Worm (Caenorhabditis elegans) whole organism, young adult: ENCODE data around the gene dpff-1.
A peak's percentile ranks its signal among the peaks of the same experiment; 100 is the strongest.

Experiments
- B0261.1 ChIP-seq: sonication (generic microtip); optimal IDR thresholded peaks from 2 replicates; lab custom pipeline; 2016; ENCODE audit warnings: mild to moderate bottlenecking, missing genetic modification characterization, moderate library complexity, missing compliant biosample characterization
- C06A6.2 ChIP-seq: fragments of 200-800 bp; sonication (Bioruptor generic); conservative IDR thresholded peaks from 2 replicates; pipeline ENCODE4 v1.3.6; 2022; ENCODE audit warnings: missing genetic modification characterization, missing compliant biosample characterization
- C17E4.6 ChIP-seq: fragments of 200-800 bp; sonication (Bioruptor generic); IDR thresholded peaks from 2 replicates; pipeline ENCODE4 v1.3.6; 2022; ENCODE audit warnings: missing genetic modification reagents, missing genetic modification characterization, missing compliant biosample characterization
- F23B12.7 ChIP-seq: sonication (generic microtip); optimal IDR thresholded peaks from 2 replicates; lab custom pipeline; 2017; ENCODE audit warnings: missing genetic modification characterization, mild to moderate bottlenecking, missing compliant biosample characterization, antibody characterized with exemption, moderate library complexity; ENCODE audit not compliant: insufficient read depth
- F37B4.10 ChIP-seq: fragments of 200-800 bp; sonication (Bioruptor generic); IDR thresholded peaks from 2 replicates; pipeline ENCODE4 v1.3.6; 2022; ENCODE audit warnings: missing genetic modification characterization, missing compliant biosample characterization
- K11D2.4 ChIP-seq: fragments of 200-800 bp; sonication (Bioruptor generic); IDR thresholded peaks from 2 replicates; pipeline ENCODE4 v1.3.6; 2022; ENCODE audit warnings: missing genetic modification reagents, missing genetic modification characterization, missing compliant biosample characterization
- K12H6.12 ChIP-seq: fragments of 200-800 bp; sonication (Bioruptor generic); optimal IDR thresholded peaks from 2 replicates; lab custom pipeline; 2018; ENCODE audit warnings: mild to moderate bottlenecking, missing genetic modification characterization, missing compliant biosample characterization
- T26A5.8 ChIP-seq: sonication (generic microtip); optimal IDR thresholded peaks from 2 replicates; lab custom pipeline; 2016; ENCODE audit warnings: missing genetic modification characterization, missing compliant biosample characterization
- Y53F4B.3 ChIP-seq: fragments of 200-800 bp; sonication (Bioruptor generic); IDR thresholded peaks from 2 replicates; pipeline ENCODE4 v1.3.6; 2022; ENCODE audit warnings: missing genetic modification reagents, missing genetic modification characterization, missing compliant biosample characterization
- Y53G8AR.9 ChIP-seq: fragments of 200-800 bp; sonication (Bioruptor generic); conservative IDR thresholded peaks from 2 replicates; pipeline ENCODE4 v1.3.6; 2022; ENCODE audit warnings: missing genetic modification reagents, missing genetic modification characterization, missing compliant biosample characterization
- Y67H2A.10 ChIP-seq: fragments of 200-800 bp; sonication (Bioruptor generic); conservative IDR thresholded peaks from 2 replicates; pipeline ENCODE4 v1.3.6; 2022; ENCODE audit warnings: missing genetic modification reagents, missing genetic modification characterization, missing compliant biosample characterization
- akir-1 ChIP-seq: fragments of 200-800 bp; sonication (Bioruptor generic); optimal IDR thresholded peaks from 2 replicates; lab custom pipeline; 2018; ENCODE audit warnings: mild to moderate bottlenecking, missing genetic modification characterization, moderate library complexity, missing compliant biosample characterization
- atf-7 ChIP-seq: sonication (generic microtip); optimal IDR thresholded peaks from 2 replicates; lab custom pipeline; 2017; ENCODE audit warnings: mild to moderate bottlenecking, missing genetic modification characterization, missing compliant biosample characterization
- cebp-1 ChIP-seq, 2 experiments: fragments of 200-800 bp in 1 of 2; sonication (Bioruptor generic) in 1 of 2; sonication (generic microtip) in 1 of 2; IDR thresholded peaks in 1 of 2; optimal IDR thresholded peaks in 1 of 2; 2 replicates each; pipeline versions ENCODE4 v1.3.6 to Lab custom; 2017 to 2022; ENCODE audit warnings: missing compliant biosample characterization in 2 of 2, missing genetic modification characterization in 2 of 2, mild to moderate bottlenecking in 1 of 2, missing genetic modification reagents in 1 of 2, moderate library complexity in 1 of 2
- ceh-40 ChIP-seq: fragments of 200-800 bp; sonication (Bioruptor generic); IDR thresholded peaks from 2 replicates; pipeline ENCODE4 v1.3.6; 2022; ENCODE audit warnings: missing genetic modification characterization, missing compliant biosample characterization
- chd-7 ChIP-seq: sonication (generic microtip); optimal IDR thresholded peaks from 2 replicates; lab custom pipeline; 2016; ENCODE audit warnings: mild to moderate bottlenecking, missing genetic modification characterization, moderate library complexity, missing compliant biosample characterization
- egrh-3 ChIP-seq: fragments of 200-800 bp; sonication (Bioruptor generic); IDR thresholded peaks from 2 replicates; pipeline ENCODE4 v1.3.6; 2022; ENCODE audit warnings: missing genetic modification reagents, missing genetic modification characterization, missing compliant biosample characterization
- ekl-4 ChIP-seq: fragments of 200-800 bp; sonication (Bioruptor generic); IDR thresholded peaks from 2 replicates; pipeline ENCODE4 v1.3.6; 2022; ENCODE audit warnings: missing genetic modification reagents, missing genetic modification characterization, missing compliant biosample characterization
- gei-17 ChIP-seq: fragments of 200-800 bp; sonication (Bioruptor generic); optimal IDR thresholded peaks from 2 replicates; lab custom pipeline; 2018; ENCODE audit warnings: mild to moderate bottlenecking, missing genetic modification characterization, missing compliant biosample characterization
- hmg-1.2 ChIP-seq: fragments of 200-800 bp; sonication (Bioruptor generic); IDR thresholded peaks from 2 replicates; pipeline ENCODE4 v1.3.6; 2022; ENCODE audit warnings: missing genetic modification reagents, missing genetic modification characterization, missing compliant biosample characterization
- hsf-1 ChIP-seq: fragments of 200-800 bp; sonication (Bioruptor generic); IDR thresholded peaks from 2 replicates; pipeline ENCODE4 v1.3.6; 2022; ENCODE audit warnings: missing genetic modification reagents, missing genetic modification characterization, missing compliant biosample characterization
- lin-35 ChIP-seq, 3 experiments: fragments of 150-350 bp in 2 of 3; sonication (generic microtip) in 1 of 3; optimal IDR thresholded peaks; 2 replicates each; lab custom pipeline; 2014 to 2018; ENCODE audit warnings: missing biosample characterization in 3 of 3, missing genetic modification characterization in 3 of 3, missing genetic modification reagents in 3 of 3
- madf-10 ChIP-seq: sonication (generic microtip); optimal IDR thresholded peaks from 2 replicates; lab custom pipeline; 2016; ENCODE audit warnings: mild to moderate bottlenecking, missing genetic modification characterization, missing compliant biosample characterization
- madf-3 ChIP-seq: fragments of 200-800 bp; sonication (Bioruptor generic); IDR thresholded peaks from 2 replicates; pipeline ENCODE4 v1.3.6; 2022; ENCODE audit warnings: missing genetic modification reagents, missing genetic modification characterization, missing compliant biosample characterization
- nfya-2 ChIP-seq: fragments of 200-800 bp; sonication (Bioruptor generic); IDR thresholded peaks from 2 replicates; pipeline ENCODE4 v1.3.6; 2022; ENCODE audit warnings: missing genetic modification reagents, missing genetic modification characterization, missing compliant biosample characterization
- nhr-80 ChIP-seq: sonication (generic microtip); optimal IDR thresholded peaks from 2 replicates; lab custom pipeline; 2016; ENCODE audit warnings: missing genetic modification characterization, missing compliant biosample characterization
- nhr-90 ChIP-seq: sonication (generic microtip); optimal IDR thresholded peaks from 2 replicates; lab custom pipeline; 2016; ENCODE audit warnings: missing genotype, mild to moderate bottlenecking, missing genetic modification characterization, missing compliant biosample characterization
- pha-4 ChIP-seq: fragments of 150-350 bp; sonication (generic microtip); optimal IDR thresholded peaks from 2 replicates; lab custom pipeline; 2014; ENCODE audit warnings: missing biosample characterization, missing genetic modification reagents, missing genetic modification characterization
- rec-8 ChIP-seq, 2 experiments: sonication (generic microtip); optimal IDR thresholded peaks; 2 replicates each; lab custom pipeline; 2016; ENCODE audit warnings: mild to moderate bottlenecking in 2 of 2, missing genetic modification characterization in 2 of 2, missing genetic modification reagents in 2 of 2, missing genotype in 2 of 2, missing biosample characterization in 1 of 2, missing compliant biosample characterization in 1 of 2, moderate library complexity in 1 of 2
- repo-1 ChIP-seq: sonication (generic microtip); optimal IDR thresholded peaks from 2 replicates; lab custom pipeline; 2017; ENCODE audit warnings: mild to moderate bottlenecking, missing genetic modification characterization, missing compliant biosample characterization
- sea-2 ChIP-seq: fragments of 200-800 bp; sonication (Bioruptor generic); IDR thresholded peaks from 2 replicates; pipeline ENCODE4 v1.3.6; 2022; ENCODE audit warnings: missing genetic modification characterization, missing compliant biosample characterization
- snpc-1.1 ChIP-seq: sonication (generic microtip); optimal IDR thresholded peaks from 2 replicates; lab custom pipeline; 2017; ENCODE audit warnings: missing genetic modification characterization, mild to moderate bottlenecking, missing compliant biosample characterization, antibody characterized with exemption, moderate library complexity, missing genotype, missing genetic modification reagents; ENCODE audit not compliant: insufficient read depth
- snpc-1.3 ChIP-seq: sonication (generic microtip); optimal IDR thresholded peaks from 2 replicates; lab custom pipeline; 2017; ENCODE audit warnings: missing genetic modification characterization, mild to moderate bottlenecking, missing compliant biosample characterization, antibody characterized with exemption, moderate library complexity, missing genotype, missing genetic modification reagents; ENCODE audit not compliant: insufficient read depth
- snpc-4 ChIP-seq, 5 experiments: fragments of 150-350 bp in 1 of 5; sonication (generic microtip) in 4 of 5; optimal IDR thresholded peaks; 2 replicates each; lab custom pipeline; 2014 to 2018; ENCODE audit warnings: missing genetic modification characterization in 5 of 5, missing biosample characterization in 3 of 5, antibody characterized with exemption in 2 of 5, mild to moderate bottlenecking in 2 of 5, missing compliant biosample characterization in 2 of 5, missing genotype in 2 of 5, moderate library complexity in 2 of 5, missing genetic modification reagents in 1 of 5
- somi-1 ChIP-seq: fragments of 200-800 bp; sonication (Bioruptor generic); optimal IDR thresholded peaks from 2 replicates; lab custom pipeline; 2018; ENCODE audit warnings: mild to moderate bottlenecking, missing genetic modification characterization, missing compliant biosample characterization
- unc-130 ChIP-seq: sonication (generic microtip); optimal IDR thresholded peaks from 2 replicates; lab custom pipeline; 2016; ENCODE audit warnings: missing genetic modification reagents, missing genetic modification characterization, missing compliant biosample characterization
- xnd-1 ChIP-seq: sonication (generic microtip); optimal IDR thresholded peaks from 2 replicates; lab custom pipeline; 2016; ENCODE audit warnings: missing genotype, missing genetic modification reagents, missing genetic modification characterization, missing compliant biosample characterization
- zim-3 ChIP-seq: sonication (generic microtip); optimal IDR thresholded peaks from 2 replicates; lab custom pipeline; 2017; ENCODE audit warnings: mild to moderate bottlenecking, missing genetic modification characterization, moderate library complexity, missing compliant biosample characterization
- ztf-25 ChIP-seq: fragments of 200-800 bp; sonication (Bioruptor generic); IDR thresholded peaks from 2 replicates; pipeline ENCODE4 v1.3.6; 2022; ENCODE audit warnings: missing genetic modification reagents, missing genetic modification characterization, missing compliant biosample characterization
- ztf-26 ChIP-seq: sonication (generic microtip); optimal IDR thresholded peaks from 2 replicates; lab custom pipeline; 2017; ENCODE audit warnings: missing genetic modification characterization, missing compliant biosample characterization
- ztf-28 ChIP-seq: fragments of 200-800 bp; sonication (Bioruptor generic); IDR thresholded peaks from 2 replicates; pipeline ENCODE4 v1.3.6; 2022; ENCODE audit warnings: missing genetic modification reagents, missing genetic modification characterization, missing compliant biosample characterization

The dpff-1 gene

DNA sequence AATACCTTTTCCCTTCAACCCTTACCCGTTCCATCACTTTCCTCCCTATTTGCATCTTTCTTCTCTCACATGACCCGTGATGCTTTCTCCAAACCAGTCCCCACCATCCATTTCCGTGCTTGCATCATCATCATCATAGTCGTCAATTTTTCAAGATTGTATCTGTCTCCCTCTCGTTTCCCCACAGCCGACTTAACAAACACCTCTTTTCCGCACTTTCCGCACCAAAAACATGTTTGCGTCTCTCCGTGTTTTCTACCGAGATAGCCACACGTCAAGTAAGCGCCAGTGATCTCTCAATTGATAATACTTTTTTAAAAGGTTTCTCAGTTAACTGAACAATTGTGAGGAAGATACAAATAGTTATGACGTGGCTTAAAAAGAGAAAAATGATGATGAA lies 31.9 kb upstream of the dpff-1 start (continued):
- peak; percentile 46; the same call in 1 of the 2 replicates for TF ChIP-seq C06A6.2 (GFP tag; lab: Robert Waterston, UW)
- no peak for TF ChIP-seq akir-1 (GFP tag; lab: Kevin White, UChicago)
- no peak for TF ChIP-seq C17E4.6 (GFP tag; lab: Robert Waterston, UW)
- TF ChIP-seq K12H6.12 (tag; lab: Kevin White, UChicago): peak; percentile 57
- TF ChIP-seq hmg-1.2 (GFP tag; lab: Robert Waterston, UW): no peak
- TF ChIP-seq ztf-28: no peak
- peak; percentile 39 for TF ChIP-seq ztf-26
- TF ChIP-seq ekl-4: 0 out of 2 replicates have a peak, but pooled peaks have one; percentile 16
- TF ChIP-seq T26A5.8 (tag; lab: Kevin White, UChicago): no peak
- 0 out of 2 replicates have a peak, but pooled peaks have one; percentile 13 for TF ChIP-seq K11D2.4
- no peak for TF ChIP-seq F23B12.7
- no peak for TF ChIP-seq repo-1 (tag; lab: Kevin White, UChicago)
- TF ChIP-seq nfya-2 (GFP tag; lab: Robert Waterston, UW): no peak
- TF ChIP-seq ceh-40 (GFP tag; lab: Robert Waterston, UW): no peak
- TF ChIP-seq nhr-90 (tag; lab: Kevin White, UChicago): no peak
- no peak for TF ChIP-seq cebp-1 (GFP tag; IDR thresholded peaks at IDR 0.05; lab: Robert Waterston, UW)
- peak; percentile 72 for TF ChIP-seq cebp-1 (tag; optimal IDR thresholded peaks at IDR 0.05; lab: Kevin White, UChicago)
- no peak for TF ChIP-seq pha-4 (tag; lab: Kevin White, UChicago)
- TF ChIP-seq nhr-80: peak; percentile 66
- TF ChIP-seq madf-3 (GFP tag; lab: Robert Waterston, UW): no peak
- no peak for TF ChIP-seq sea-2 (GFP tag; lab: Robert Waterston, UW)
- TF ChIP-seq chd-7 (tag; lab: Kevin White, UChicago): peak; percentile 29
- TF ChIP-seq zim-3 (tag; lab: Kevin White, UChicago): no peak
- TF ChIP-seq snpc-1.1 (tag; lab: Kevin White, UChicago): no peak
- no peak for TF ChIP-seq xnd-1 (tag; lab: Kevin White, UChicago)
- TF ChIP-seq atf-7 (tag; lab: Kevin White, UChicago): no peak
- no peak for TF ChIP-seq Y53F4B.3
- no peak for TF ChIP-seq egrh-3 (GFP tag; lab: Robert Waterston, UW)
- no peak for TF ChIP-seq B0261.1
- TF ChIP-seq F37B4.10: no peak
- TF ChIP-seq snpc-4 (GFP tag; optimal IDR thresholded peaks at IDR 0.05; lab: Kevin White, UChicago): no peak
- no peak for TF ChIP-seq snpc-4 (tag; optimal IDR thresholded peaks at IDR 0.05; lab: Kevin White, UChicago)
- TF ChIP-seq gei-17 (GFP tag; lab: Kevin White, UChicago): no peak
- no peak for TF ChIP-seq snpc-1.3 (tag; lab: Kevin White, UChicago)

DNA sequence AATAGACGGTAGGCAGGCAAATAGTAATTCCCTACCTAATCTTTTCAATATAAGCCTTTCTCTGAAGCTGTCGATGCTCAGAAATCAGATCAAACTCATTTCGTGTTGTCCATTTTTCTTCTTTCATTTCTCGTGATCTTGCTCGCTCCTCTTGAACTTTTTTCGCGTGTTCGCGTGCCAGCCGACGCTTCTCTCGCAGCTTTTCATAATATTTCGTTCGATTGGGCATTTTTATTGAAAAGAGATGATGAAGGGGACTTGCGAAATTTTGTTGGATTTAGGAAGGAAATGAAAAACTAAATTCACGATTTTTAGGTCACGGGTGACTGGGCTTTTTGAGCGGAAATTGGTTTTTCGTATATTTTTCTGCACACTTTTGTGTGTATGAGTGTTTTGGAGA lies 30.8 kb upstream of the dpff-1 start, which contains the start of gene EGAP1.1:
TSS of gene EGAP1.1 (minus strand) at position 229 of the 400 bp plus-strand sequence.
- TF ChIP-seq cebp-1 (GFP tag; IDR thresholded peaks at IDR 0.05; lab: Robert Waterston, UW) (peak; percentile 62), cebp-1 (tag; optimal IDR thresholded peaks at IDR 0.05; lab: Kevin White, UChicago) (peak; percentile 88), unc-130 (GFP tag; lab: Kevin White, UChicago) (no peak), madf-10 (tag; lab: Kevin White, UChicago) (peak; percentile 17), somi-1 (GFP tag; lab: Kevin White, UChicago) (no peak)

DNA sequence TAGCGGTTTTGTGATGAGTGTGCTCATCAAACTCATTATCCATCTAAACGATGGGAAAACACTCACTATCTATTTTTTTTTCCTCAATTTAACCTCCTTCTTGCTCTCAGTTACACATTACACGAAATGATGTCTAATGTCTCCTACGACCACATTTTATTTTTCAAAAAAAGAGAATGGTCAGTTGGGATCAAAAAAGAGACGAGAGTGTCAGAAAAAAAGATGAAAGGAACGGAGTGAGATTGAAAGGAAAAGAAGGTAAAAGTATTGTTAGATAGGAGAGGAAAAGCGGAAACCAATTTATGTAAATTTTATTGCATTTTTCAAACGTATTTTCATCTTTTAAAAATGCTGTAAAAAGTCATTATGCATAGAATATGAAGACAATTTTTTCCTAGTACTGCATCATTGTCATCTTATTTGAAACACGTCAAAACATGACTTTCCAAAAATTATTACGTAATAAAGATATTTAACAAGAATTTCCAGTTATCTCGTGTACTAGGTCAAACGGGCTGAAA lies 28.1 kb upstream of the dpff-1 start:
- TF ChIP-seq somi-1 (GFP tag; lab: Kevin White, UChicago) (no peak), hsf-1 (GFP tag; lab: Robert Waterston, UW) (no peak), Y53G8AR.9 (GFP tag; lab: Robert Waterston, UW) (no peak), ekl-4 (no peak), Y67H2A.10 (GFP tag; lab: Robert Waterston, UW) (no peak), cebp-1 (GFP tag; IDR thresholded peaks at IDR 0.05; lab: Robert Waterston, UW) (no peak), cebp-1 (tag; optimal IDR thresholded peaks at IDR 0.05; lab: Kevin White, UChicago) (no peak), unc-130 (GFP tag; lab: Kevin White, UChicago) (no peak), Y53F4B.3 (no peak), lin-35 (GFP tag; optimal IDR thresholded peaks at IDR 0.05; lab: Kevin White, UChicago) (no peak), atf-7 (tag; lab: Kevin White, UChicago) (no peak), ztf-25 (GFP tag; lab: Robert Waterston, UW) (no peak), rec-8 (tag; optimal IDR thresholded peaks at IDR 0.05; lab: Kevin White, UChicago) (no peak)
